Fruit fly (Drosophila melanogaster) whole organism, pupa: Measurements from ENCODE around the gene SerRS-m.

Source experiments
- CG13204 ChIP-seq: fragments of 200-800 bp; sonication (Bioruptor generic); optimal IDR thresholded peaks from 2 replicates; lab custom pipeline; 2018; ENCODE audit warnings: missing biosample characterization, mild to moderate bottlenecking, missing genetic modification characterization, moderate library complexity
- CG14655 ChIP-seq: fragments of 200-800 bp; sonication (Bioruptor generic); optimal IDR thresholded peaks from 3 replicates; lab custom pipeline; 2017; ENCODE audit warnings: mild to moderate bottlenecking, missing biosample characterization, missing genetic modification reagents, missing genetic modification characterization
- CG17806 ChIP-seq: fragments of 200-800 bp; sonication (Bioruptor generic); optimal IDR thresholded peaks from 2 replicates; lab custom pipeline; 2018; ENCODE audit warnings: missing biosample characterization, mild to moderate bottlenecking, missing genetic modification characterization, moderate library complexity
- CG34367 ChIP-seq: fragments of 200-800 bp; sonication (Bioruptor generic); optimal IDR thresholded peaks from 2 replicates; lab custom pipeline; 2018; ENCODE audit warnings: missing biosample characterization, mild to moderate bottlenecking, missing genetic modification characterization
- CG8301 ChIP-seq: fragments of 200-800 bp; sonication (Bioruptor generic); optimal IDR thresholded peaks from 2 replicates; lab custom pipeline; 2018; ENCODE audit warnings: missing biosample characterization, mild to moderate bottlenecking, missing genetic modification characterization
- Ets98B ChIP-seq: fragments of 200-800 bp; sonication (Bioruptor generic); IDR thresholded peaks from 2 replicates; pipeline ENCODE4 v1.3.6; 2022; ENCODE audit warnings: missing biosample characterization, missing genetic modification characterization
- fd96Ca ChIP-seq: fragments of 200-800 bp; sonication (Bioruptor generic); IDR thresholded peaks from 3 replicates; pipeline ENCODE4 v1.3.6; 2022; ENCODE audit warnings: missing biosample characterization, missing genetic modification characterization
- gl ChIP-seq: fragments of 200-800 bp; sonication (Bioruptor generic); optimal IDR thresholded peaks from 2 replicates; lab custom pipeline; 2018; ENCODE audit warnings: missing biosample characterization, mild to moderate bottlenecking, missing genetic modification characterization

dm6 chr3R:15369742-15370141, 29.3 kb downstream of the SerRS-m start, which contains the start of gene CG14868:
- TF ChIP-seq Ets98B (GFP tag; lab: Robert Waterston, UW): no peak
- TF ChIP-seq CG13204 (GFP tag; lab: Kevin White, UChicago): no peak
- TF ChIP-seq CG8301: no peak
- TF ChIP-seq CG14655 (GFP tag; lab: Kevin White, UChicago): no peak
- TF ChIP-seq gl (tag; lab: Kevin White, UChicago): no peak
- no peak for TF ChIP-seq fd96Ca
- no peak for TF ChIP-seq CG34367 (tag; lab: Kevin White, UChicago)
- no peak for TF ChIP-seq CG17806 (tag; lab: Kevin White, UChicago)
